Worm (Caenorhabditis elegans) whole organism, L2 larva: ENCODE results near the gene Y19D10B.8.

ENCODE experiments used
- alr-1 ChIP-seq: fragments of 150-350 bp; optimal IDR thresholded peaks from 2 replicates; lab custom pipeline; 2014; ENCODE audit warnings: missing biosample characterization, missing genetic modification characterization
- aly-2 ChIP-seq: fragments of 150-350 bp; optimal IDR thresholded peaks from 2 replicates; lab custom pipeline; 2014; ENCODE audit warnings: missing biosample characterization, missing genetic modification characterization
- lin-39 ChIP-seq: fragments of 150-350 bp; optimal IDR thresholded peaks from 2 replicates; lab custom pipeline; 2014; ENCODE audit warnings: missing biosample characterization, missing genetic modification reagents, missing genetic modification characterization
- mdl-1 ChIP-seq, 2 experiments: fragments of 150-350 bp in 1 of 2; sonication (generic microtip) in 1 of 2; optimal IDR thresholded peaks; 2 replicates each; lab custom pipeline; 2017; ENCODE audit warnings: missing biosample characterization in 2 of 2, missing genetic modification characterization in 2 of 2
- snpc-4 ChIP-seq: fragments of 150-350 bp; optimal IDR thresholded peaks from 2 replicates; lab custom pipeline; 2014; ENCODE audit warnings: missing biosample characterization, missing genetic modification characterization
- unc-62 ChIP-seq: fragments of 150-350 bp; optimal IDR thresholded peaks from 2 replicates; lab custom pipeline; 2014; ENCODE audit warnings: missing biosample characterization, missing genetic modification reagents, missing genetic modification characterization

DNA sequence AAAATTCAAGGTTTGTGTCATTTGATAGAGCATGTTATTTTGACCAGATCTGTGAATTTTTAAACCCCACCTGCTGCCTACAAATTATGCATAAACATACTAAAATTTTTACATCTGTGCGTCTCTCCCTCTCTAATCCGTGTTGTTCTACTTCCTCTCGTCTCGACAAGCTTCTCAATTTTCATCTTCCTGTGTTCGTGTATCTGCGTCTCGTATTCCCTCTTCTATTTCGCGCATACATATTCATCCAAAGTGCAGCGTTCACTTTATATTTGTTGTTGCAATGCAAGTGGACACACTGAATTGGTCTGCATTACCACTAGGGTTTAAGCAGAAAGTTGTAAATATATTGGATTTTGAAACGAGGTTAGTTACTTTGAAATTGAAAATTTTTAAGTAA is 22.3 kb downstream of the Y19D10B.8 start, which contains the start of gene fbxa-137:
- TF ChIP-seq lin-39 (tag; lab: Kevin White, UChicago) (no peak), mdl-1 (tag; optimal IDR thresholded peaks at IDR 0.05; lab: Kevin White, UChicago) (no peak), snpc-4 (no peak), alr-1 (tag; lab: Kevin White, UChicago) (no peak), aly-2 (tag; lab: Kevin White, UChicago) (no peak), unc-62 (GFP tag; lab: Kevin White, UChicago) (no peak)
